Fruit fly (Drosophila melanogaster) whole organism, pupa: ENCODE data around the gene CG15040.

ENCODE experiments used
- CG10348 ChIP-seq: fragments of 200-800 bp; sonication (Bioruptor generic); IDR thresholded peaks from 2 replicates; pipeline ENCODE4 v1.3.6; 2022; ENCODE audit warnings: missing biosample characterization, missing genetic modification characterization
- CG12605 ChIP-seq: fragments of 200-800 bp; sonication (Bioruptor generic); IDR thresholded peaks from 2 replicates; pipeline ENCODE4 v1.3.6; 2022; ENCODE audit warnings: missing biosample characterization, missing genetic modification characterization
- CG13204 ChIP-seq: fragments of 200-800 bp; sonication (Bioruptor generic); optimal IDR thresholded peaks from 2 replicates; lab custom pipeline; 2018; ENCODE audit warnings: missing biosample characterization, mild to moderate bottlenecking, missing genetic modification characterization, moderate library complexity
- CG14655 ChIP-seq: fragments of 200-800 bp; sonication (Bioruptor generic); optimal IDR thresholded peaks from 3 replicates; lab custom pipeline; 2017; ENCODE audit warnings: mild to moderate bottlenecking, missing biosample characterization, missing genetic modification reagents, missing genetic modification characterization
- CG34367 ChIP-seq: fragments of 200-800 bp; sonication (Bioruptor generic); optimal IDR thresholded peaks from 2 replicates; lab custom pipeline; 2018; ENCODE audit warnings: missing biosample characterization, mild to moderate bottlenecking, missing genetic modification characterization
- EcR ChIP-seq: fragments of 200-800 bp; sonication (Bioruptor generic); optimal IDR thresholded peaks from 3 replicates; lab custom pipeline; 2019; ENCODE audit warnings: missing biosample characterization, missing genetic modification characterization, mild to moderate bottlenecking, moderate library complexity, missing genetic modification reagents
- rn ChIP-seq: fragments of 200-800 bp; sonication (Bioruptor generic); IDR thresholded peaks from 2 replicates; pipeline ENCODE4 v1.3.6; 2022; ENCODE audit warnings: missing biosample characterization, missing genetic modification characterization

- TF ChIP-seq CG10348 (GFP tag; lab: Robert Waterston, UW) = no peak
- no peak for TF ChIP-seq CG13204 (GFP tag; lab: Kevin White, UChicago)
- no peak for TF ChIP-seq rn
- no peak for TF ChIP-seq CG34367 (tag; lab: Kevin White, UChicago)
- no peak for TF ChIP-seq CG14655 (GFP tag; lab: Kevin White, UChicago)
- TF ChIP-seq EcR (GFP tag; lab: Kevin White, UChicago) = peak; percentile 4
- TF ChIP-seq CG12605 = 0 out of 2 replicates have a peak, but pooled peaks have one; percentile 10
Observed at dm6 chrX:18657502-18657947, 40.1 kb upstream of the CG15040 start, which contains the start of gene fu.
